Worm (Caenorhabditis elegans): ENCODE results near the gene nspd-4.

DNA sequence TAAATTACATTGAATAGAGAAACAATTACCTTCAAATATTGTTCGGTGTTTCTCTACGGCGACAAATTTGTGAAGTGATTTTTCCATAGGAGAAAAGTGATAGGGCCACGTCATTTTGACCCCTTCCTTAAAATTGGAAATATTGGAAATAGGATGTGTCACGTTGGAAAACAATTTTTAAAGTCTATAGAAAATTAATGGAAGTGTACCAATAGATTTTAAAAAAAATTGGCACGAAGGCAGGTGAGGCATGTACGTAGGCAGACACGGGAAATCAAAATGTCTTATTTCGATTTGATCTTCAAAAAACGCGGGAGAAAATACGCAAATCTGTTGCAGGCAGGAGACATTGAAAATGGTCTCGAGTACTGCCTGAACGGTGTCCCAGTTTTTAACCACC is 4.7 kb upstream of the nspd-4 start, which contains the start of gene C33F10.12:
- no peak for TF ChIP-seq elt-2 (tag; optimal IDR thresholded peaks at IDR 0.05)
- no peak for TF ChIP-seq ref-2 (tag; optimal IDR thresholded peaks at IDR 0.05)
- TF ChIP-seq nhr-232 (tag; optimal IDR thresholded peaks at IDR 0.05): no peak
- TF ChIP-seq lin-11 (tag; optimal IDR thresholded peaks at IDR 0.05): no peak
- TF ChIP-seq Y22D7AL.16 (tag; optimal IDR thresholded peaks at IDR 0.05): no peak
